Fruit fly (Drosophila melanogaster): ENCODE data around the gene Trf4-1.
A peak's percentile ranks its signal among the peaks of the same experiment; 100 is the strongest.

Trf4-1 gene

dm6 chrX:8574672-8575350 is 14.7 kb downstream of the Trf4-1 start (continued):
- TF ChIP-seq Sox14 (GFP tag; optimal IDR thresholded peaks at IDR 0.05) (peak; percentile 56), CG6854 (GFP tag; optimal IDR thresholded peaks at IDR 0.05) (no peak), acj6 (GFP tag; optimal IDR thresholded peaks at IDR 0.05) (peak; percentile 47), pdm3 (GFP tag; optimal IDR thresholded peaks at IDR 0.05) (peak; percentile 63), CG31627 (GFP tag; optimal IDR thresholded peaks at IDR 0.05) (peak; percentile 45), Lpt (GFP tag; optimal IDR thresholded peaks at IDR 0.05) (no peak), cyc (GFP tag; optimal IDR thresholded peaks at IDR 0.05) (peak; percentile 48), CG34406 (GFP tag; optimal IDR thresholded peaks at IDR 0.05) (peak; percentile 41), CG6792 (GFP tag; optimal IDR thresholded peaks at IDR 0.05) (peak; percentile 54), Eip78C (GFP tag) (peak; percentile 91), Met (GFP tag; optimal IDR thresholded peaks at IDR 0.05) (peak; percentile 68), Gug (GFP tag; IDR thresholded peaks at IDR 0.05) (peak; percentile 31; the same call in 1 of the 2 replicates), vri (GFP tag; optimal IDR thresholded peaks at IDR 0.05) (peak; percentile 47), Blimp-1 (GFP tag; optimal IDR thresholded peaks at IDR 0.05) (no peak), CG10669 (GFP tag; optimal IDR thresholded peaks at IDR 0.05) (peak; percentile 50), salr (GFP tag; optimal IDR thresholded peaks at IDR 0.05) (peak in 1 of 2 experiments; percentile 63), topi (GFP tag; optimal IDR thresholded peaks at IDR 0.05) (peak; percentile 67), CG8632 (GFP tag; optimal IDR thresholded peaks at IDR 0.05) (peak; percentile 64), CG9139 (GFP tag; optimal IDR thresholded peaks at IDR 0.05) (no peak), spab (GFP tag; optimal IDR thresholded peaks at IDR 0.05) (no peak), fd59A (GFP tag; optimal IDR thresholded peaks at IDR 0.05) (no peak), dac (GFP tag; optimal IDR thresholded peaks at IDR 0.05) (no peak), CG32006 (GFP tag; optimal IDR thresholded peaks at IDR 0.05) (peak; percentile 49)

DNA sequence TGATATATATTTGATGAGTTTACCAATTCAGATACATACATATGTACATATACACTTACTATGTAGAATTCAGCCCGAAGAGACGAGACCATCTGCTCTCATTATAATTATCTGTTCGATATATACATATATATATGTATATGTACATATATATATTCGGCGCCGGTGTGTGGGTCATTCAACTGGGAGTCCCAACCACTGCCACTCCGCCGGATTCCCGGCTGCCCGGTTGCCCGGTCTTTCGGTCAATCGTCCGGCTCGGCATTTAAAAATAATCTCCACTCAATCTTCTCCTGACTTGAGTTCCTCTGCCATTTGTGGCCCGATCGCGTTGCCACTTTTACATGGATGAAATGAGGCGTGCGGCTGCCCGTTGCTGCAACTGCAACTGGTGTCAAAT is 16.6 kb downstream of the Trf4-1 start:
- TF ChIP-seq CG3032 (tag; optimal IDR thresholded peaks at IDR 0.05), result no peak
- TF ChIP-seq ss (GFP tag; optimal IDR thresholded peaks at IDR 0.05), result no peak
- TF ChIP-seq CG7368 (GFP tag; optimal IDR thresholded peaks at IDR 0.05), result no peak
- no peak for TF ChIP-seq CG34406 (GFP tag; optimal IDR thresholded peaks at IDR 0.05)
- TF ChIP-seq CG4318 (GFP tag; optimal IDR thresholded peaks at IDR 0.05), result no peak
- no peak for TF ChIP-seq CG31627 (GFP tag; optimal IDR thresholded peaks at IDR 0.05)
- no peak for TF ChIP-seq Ets21C (GFP tag; optimal IDR thresholded peaks at IDR 0.05)
- no peak for TF ChIP-seq CG10631 (GFP tag; optimal IDR thresholded peaks at IDR 0.05)
- TF ChIP-seq Lpt (GFP tag; optimal IDR thresholded peaks at IDR 0.05), result no peak

- TF ChIP-seq cyc (GFP tag; optimal IDR thresholded peaks at IDR 0.05) (no peak), CG32006 (GFP tag; optimal IDR thresholded peaks at IDR 0.05) (no peak), acj6 (GFP tag; optimal IDR thresholded peaks at IDR 0.05) (no peak), CG16779 (tag; optimal IDR thresholded peaks at IDR 0.05) (no peak), fd59A (GFP tag; optimal IDR thresholded peaks at IDR 0.05) (no peak), CG8119 (GFP tag; IDR thresholded peaks at IDR 0.05) (no peak), Lpt (GFP tag; optimal IDR thresholded peaks at IDR 0.05) (no peak), achi (GFP tag; optimal IDR thresholded peaks at IDR 0.05) (no peak), CG3919 (GFP tag; optimal IDR thresholded peaks at IDR 0.05) (no peak), CG10631 (GFP tag; optimal IDR thresholded peaks at IDR 0.05) (no peak), Ets96B (tag; optimal IDR thresholded peaks at IDR 0.05) (no peak), esn (GFP tag; optimal IDR thresholded peaks at IDR 0.05) (no peak), CG7368 (GFP tag; optimal IDR thresholded peaks at IDR 0.05) (no peak), vri (GFP tag; optimal IDR thresholded peaks at IDR 0.05) (no peak), CG8632 (GFP tag; optimal IDR thresholded peaks at IDR 0.05) (no peak)
These were observed 19.0 kb downstream of the Trf4-1 start for dm6 chrX:8579097-8579496.

DNA sequence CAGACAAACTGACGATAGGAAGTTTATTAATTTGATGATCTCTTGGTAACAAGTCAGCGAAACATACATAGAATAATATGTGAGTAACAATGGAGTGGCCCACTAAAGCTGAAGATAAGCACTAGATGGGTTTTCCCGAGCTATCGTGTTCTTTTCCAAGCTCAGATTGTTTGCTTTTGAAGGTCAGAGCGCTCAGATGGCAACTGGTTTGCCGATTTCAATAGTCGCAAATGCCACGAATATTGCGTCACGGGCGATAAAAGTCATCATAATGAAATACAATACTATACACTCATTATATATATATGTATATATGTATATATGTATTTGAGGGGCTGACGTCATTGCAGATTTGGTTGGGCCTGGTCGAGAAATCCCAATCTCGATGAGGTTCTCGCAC is 19.8 kb downstream of the Trf4-1 start:
- TF ChIP-seq cyc (GFP tag; optimal IDR thresholded peaks at IDR 0.05) (no peak), net (GFP tag; optimal IDR thresholded peaks at IDR 0.05) (no peak), CG8119 (GFP tag; IDR thresholded peaks at IDR 0.05) (no peak), esn (GFP tag; optimal IDR thresholded peaks at IDR 0.05) (no peak), Smox (GFP tag; optimal IDR thresholded peaks at IDR 0.05) (no peak), CG16779 (tag; optimal IDR thresholded peaks at IDR 0.05) (no peak), topi (GFP tag; optimal IDR thresholded peaks at IDR 0.05) (no peak), dsx (GFP tag; optimal IDR thresholded peaks at IDR 0.05; ENCODE audit: poor library complexity, severe bottlenecking) (no peak)
